Worm (Caenorhabditis elegans): Measurements from ENCODE around the gene Y37H2A.13.

Gene Y37H2A.13

ce11 chrV:18161228-18161627, 18.6 kb downstream of the Y37H2A.13 start, which contains the start of gene C14A6.13:
Gene C14A6.13, minus strand, starts transcription at chrV:18161328.
- TF ChIP-seq sma-3 (GFP tag; optimal IDR thresholded peaks at IDR 0.05) (no peak), nhr-23 (tag; optimal IDR thresholded peaks at IDR 0.05) (no peak), gmeb-1 (tag; optimal IDR thresholded peaks at IDR 0.05) (no peak), lin-11 (tag; optimal IDR thresholded peaks at IDR 0.05) (no peak), mab-5 (tag; optimal IDR thresholded peaks at IDR 0.05) (no peak), alr-1 (tag; optimal IDR thresholded peaks at IDR 0.05) (no peak), nhr-129 (tag; optimal IDR thresholded peaks at IDR 0.05) (no peak), ceh-16 (tag; optimal IDR thresholded peaks at IDR 0.05) (no peak), elt-3 (tag; optimal IDR thresholded peaks at IDR 0.05) (no peak), nhr-21 (tag; optimal IDR thresholded peaks at IDR 0.05) (no peak)

ce11 chrV:18162568-18162967, 19.9 kb downstream of the Y37H2A.13 start, which contains the start of gene C14A6.12:
Gene C14A6.12, minus strand, starts transcription at chrV:18162668.
- no peak for TF ChIP-seq alr-1 (tag; optimal IDR thresholded peaks at IDR 0.05)

- no peak for TF ChIP-seq ztf-4 (tag; optimal IDR thresholded peaks at IDR 0.05)
- TF ChIP-seq nhr-25 (tag; optimal IDR thresholded peaks at IDR 0.05), result no peak
- TF ChIP-seq zag-1 (tag; optimal IDR thresholded peaks at IDR 0.05), result no peak
- no peak for TF ChIP-seq nhr-10 (tag; optimal IDR thresholded peaks at IDR 0.05)
- no peak for TF ChIP-seq lin-13 (GFP tag; optimal IDR thresholded peaks at IDR 0.05)
- TF ChIP-seq sma-9 (GFP tag; optimal IDR thresholded peaks at IDR 0.05), result no peak
- no peak for TF ChIP-seq sma-9 (tag; optimal IDR thresholded peaks at IDR 0.05)
- TF ChIP-seq nhr-129 (tag; optimal IDR thresholded peaks at IDR 0.05), result no peak
- no peak for TF ChIP-seq dmd-4 (tag; optimal IDR thresholded peaks at IDR 0.05)
- no peak for TF ChIP-seq ZK546.5 (tag; optimal IDR thresholded peaks at IDR 0.05)
- TF ChIP-seq nhr-77 (tag; optimal IDR thresholded peaks at IDR 0.05), result no peak
- TF ChIP-seq F13H6.1 (tag; optimal IDR thresholded peaks at IDR 0.05), result no peak
- no peak for TF ChIP-seq ceh-16 (tag; optimal IDR thresholded peaks at IDR 0.05)
- no peak for TF ChIP-seq ztf-11 (tag; optimal IDR thresholded peaks at IDR 0.05)
- TF ChIP-seq nhr-11 (tag; optimal IDR thresholded peaks at IDR 0.05), result no peak
- no peak for TF ChIP-seq alr-1 (tag; optimal IDR thresholded peaks at IDR 0.05)
- no peak for TF ChIP-seq mab-5 (tag; optimal IDR thresholded peaks at IDR 0.05)
- TF ChIP-seq unc-39 (tag; optimal IDR thresholded peaks at IDR 0.05), result no peak
Observed at ce11 chrV:18163434-18163833, 20.8 kb downstream of the Y37H2A.13 start.

- TF ChIP-seq C34F6.9 (tag; optimal IDR thresholded peaks at IDR 0.05), result no peak
- TF ChIP-seq ZK546.5 (tag; optimal IDR thresholded peaks at IDR 0.05), result no peak
- TF ChIP-seq sma-9 (GFP tag; optimal IDR thresholded peaks at IDR 0.05), result no peak
- TF ChIP-seq sma-9 (tag; optimal IDR thresholded peaks at IDR 0.05), result no peak
- no peak for TF ChIP-seq unc-55 (GFP tag; optimal IDR thresholded peaks at IDR 0.05)
- TF ChIP-seq Y55F3AM.14 (GFP tag; optimal IDR thresholded peaks at IDR 0.05), result no peak
- no peak for TF ChIP-seq ama-1 (optimal IDR thresholded peaks at IDR 0.05)
- no peak for TF ChIP-seq nhr-25 (tag; optimal IDR thresholded peaks at IDR 0.05)
- no peak for TF ChIP-seq ztf-1 (GFP tag; conservative IDR thresholded peaks at IDR 0.05)
- TF ChIP-seq lin-39 (tag; optimal IDR thresholded peaks at IDR 0.05), result no peak
Observed at ce11 chrV:18164758-18165157, 22.1 kb downstream of the Y37H2A.13 start, which contains the start of gene C14A6.5. Gene C14A6.5, minus strand, starts transcription at chrV:18164858.

ce11 chrV:18167161-18167560, 24.5 kb downstream of the Y37H2A.13 start, which contains the start of gene C14A6.6:
Gene C14A6.6, minus strand, starts transcription at chrV:18167261.
- TF ChIP-seq nhr-6 (tag; optimal IDR thresholded peaks at IDR 0.05) (no peak), crh-2 (tag; optimal IDR thresholded peaks at IDR 0.05) (no peak), lin-39 (tag; optimal IDR thresholded peaks at IDR 0.05) (no peak), Y55F3AM.14 (GFP tag; optimal IDR thresholded peaks at IDR 0.05) (no peak), elt-3 (tag; optimal IDR thresholded peaks at IDR 0.05) (no peak), sma-9 (GFP tag; optimal IDR thresholded peaks at IDR 0.05) (no peak), sma-9 (tag; optimal IDR thresholded peaks at IDR 0.05) (no peak), lin-11 (tag; optimal IDR thresholded peaks at IDR 0.05) (no peak), mdl-1 (tag; optimal IDR thresholded peaks at IDR 0.05) (no peak), gmeb-1 (tag; optimal IDR thresholded peaks at IDR 0.05) (no peak), nhr-11 (tag; optimal IDR thresholded peaks at IDR 0.05) (no peak), mbf-1 (tag; optimal IDR thresholded peaks at IDR 0.05) (no peak), unc-62 (GFP tag; optimal IDR thresholded peaks at IDR 0.05) (no peak)
